Worm (Caenorhabditis elegans): Measurements from ENCODE around the gene lev-8.

DNA sequence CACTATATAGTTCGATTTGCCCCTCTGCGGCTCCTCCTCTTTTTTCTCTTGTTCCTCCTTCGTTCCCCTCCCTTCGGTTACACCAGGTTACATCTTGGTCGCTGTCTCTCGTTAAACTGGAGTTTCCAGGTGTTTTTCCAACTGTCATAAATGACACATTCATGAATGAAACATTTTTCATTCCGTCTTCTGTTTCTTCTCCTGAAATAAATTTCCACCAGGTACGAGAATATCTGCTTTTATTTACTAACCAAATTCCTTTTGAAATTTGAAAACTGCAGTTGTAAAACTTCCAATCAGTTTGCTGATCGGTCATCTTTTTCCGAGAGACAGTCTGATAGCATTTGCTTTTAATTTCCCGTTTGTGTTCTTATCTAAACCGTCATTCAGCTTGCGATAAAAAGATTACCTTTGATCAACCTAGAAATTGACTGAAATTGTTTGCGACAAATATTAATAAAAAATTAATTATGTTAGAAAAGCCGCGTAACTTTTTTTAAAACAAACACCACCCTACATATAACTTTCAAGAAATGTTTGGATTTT lies 4.4 kb upstream of the lev-8 start, which contains the start of gene C35C5.10:
- TF ChIP-seq ceh-13 (GFP tag; optimal IDR thresholded peaks at IDR 0.05) (no peak), flt-1 (GFP tag; IDR thresholded peaks at IDR 0.05) (no peak), tbx-11 (GFP tag; IDR thresholded peaks at IDR 0.05) (no peak), scrt-1 (GFP tag; IDR thresholded peaks at IDR 0.05) (no peak), aly-1 (tag; optimal IDR thresholded peaks at IDR 0.05) (no peak), ama-1 (optimal IDR thresholded peaks at IDR 0.05) (no peak), tra-4 (tag; optimal IDR thresholded peaks at IDR 0.05) (no peak), ceh-36 (tag; optimal IDR thresholded peaks at IDR 0.05) (no peak), F13C5.2 (tag; optimal IDR thresholded peaks at IDR 0.05) (no peak), tbx-37 (GFP tag; conservative IDR thresholded peaks at IDR 0.05) (no peak), hmg-4 (GFP tag; optimal IDR thresholded peaks at IDR 0.05) (no peak), ets-7 (tag; optimal IDR thresholded peaks at IDR 0.05) (no peak), B0310.2 (tag; optimal IDR thresholded peaks at IDR 0.05) (no peak)
